Worm (Caenorhabditis elegans): Measurements from ENCODE around the gene Y57G11C.23.

DNA sequence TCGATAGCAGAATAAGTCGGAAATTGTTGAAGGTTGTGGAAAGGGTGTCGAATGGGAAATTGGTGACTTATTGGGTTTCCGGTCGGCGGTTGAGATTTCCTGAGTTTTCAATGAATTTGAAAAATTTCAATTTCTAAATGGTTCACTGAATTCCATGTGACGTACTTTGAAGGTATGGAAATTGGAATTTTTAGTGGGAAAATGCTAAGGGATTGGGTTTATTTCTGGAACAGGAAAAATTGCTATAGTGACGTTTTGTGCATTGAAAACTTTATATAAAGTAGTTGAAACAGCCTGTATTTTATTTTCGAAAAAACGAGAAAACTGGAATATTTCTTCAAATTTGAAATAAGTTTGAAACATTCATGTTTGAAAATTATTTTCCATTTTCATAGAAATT is 48.0 kb upstream of the Y57G11C.23 start, which contains the start of gene pnc-2:
- TF ChIP-seq nhr-23 (tag; optimal IDR thresholded peaks at IDR 0.05), result no peak
- no peak for TF ChIP-seq lin-15B (tag; optimal IDR thresholded peaks at IDR 0.05)
- TF ChIP-seq nhr-77 (tag; optimal IDR thresholded peaks at IDR 0.05), result no peak
- no peak for TF ChIP-seq ceh-82 (tag; optimal IDR thresholded peaks at IDR 0.05)
- TF ChIP-seq nhr-28 (tag; optimal IDR thresholded peaks at IDR 0.05), result no peak
- TF ChIP-seq ama-1 (optimal IDR thresholded peaks at IDR 0.05), result no peak
- no peak for TF ChIP-seq nhr-25 (tag; optimal IDR thresholded peaks at IDR 0.05)
- no peak for TF ChIP-seq pqm-1 (tag; optimal IDR thresholded peaks at IDR 0.05)
- no peak for TF ChIP-seq ztf-11 (tag; optimal IDR thresholded peaks at IDR 0.05)
- TF ChIP-seq elt-3 (tag; optimal IDR thresholded peaks at IDR 0.05), result no peak
- TF ChIP-seq tbx-2 (tag; optimal IDR thresholded peaks at IDR 0.05), result no peak
- no peak for TF ChIP-seq nfya-1 (tag; optimal IDR thresholded peaks at IDR 0.05; ENCODE audit: insufficient read depth)

Data from whole organism, L3 larva.